Worm (Caenorhabditis elegans) whole organism, young adult: ENCODE measurements around the gene T28C12.1.

Experiments
- F23B12.7 ChIP-seq: sonication (generic microtip); optimal IDR thresholded peaks from 2 replicates; lab custom pipeline; 2017; ENCODE audit warnings: missing genetic modification characterization, mild to moderate bottlenecking, missing compliant biosample characterization, antibody characterized with exemption, moderate library complexity; ENCODE audit not compliant: insufficient read depth
- K11D2.4 ChIP-seq: fragments of 200-800 bp; sonication (Bioruptor generic); IDR thresholded peaks from 2 replicates; pipeline ENCODE4 v1.3.6; 2022; ENCODE audit warnings: missing genetic modification reagents, missing genetic modification characterization, missing compliant biosample characterization
- K12H6.12 ChIP-seq: fragments of 200-800 bp; sonication (Bioruptor generic); optimal IDR thresholded peaks from 2 replicates; lab custom pipeline; 2018; ENCODE audit warnings: mild to moderate bottlenecking, missing genetic modification characterization, missing compliant biosample characterization
- Y67H2A.10 ChIP-seq: fragments of 200-800 bp; sonication (Bioruptor generic); conservative IDR thresholded peaks from 2 replicates; pipeline ENCODE4 v1.3.6; 2022; ENCODE audit warnings: missing genetic modification reagents, missing genetic modification characterization, missing compliant biosample characterization
- akir-1 ChIP-seq: fragments of 200-800 bp; sonication (Bioruptor generic); optimal IDR thresholded peaks from 2 replicates; lab custom pipeline; 2018; ENCODE audit warnings: mild to moderate bottlenecking, missing genetic modification characterization, moderate library complexity, missing compliant biosample characterization
- aptf-3 ChIP-seq: fragments of 200-800 bp; sonication (Bioruptor generic); IDR thresholded peaks from 2 replicates; pipeline ENCODE4 v1.3.6; 2022; ENCODE audit warnings: missing genetic modification characterization, missing compliant biosample characterization
- atf-7 ChIP-seq: sonication (generic microtip); optimal IDR thresholded peaks from 2 replicates; lab custom pipeline; 2017; ENCODE audit warnings: mild to moderate bottlenecking, missing genetic modification characterization, missing compliant biosample characterization
- bed-1 ChIP-seq: fragments of 200-800 bp; sonication (Bioruptor generic); IDR thresholded peaks from 2 replicates; pipeline ENCODE4 v1.3.6; 2022; ENCODE audit warnings: missing genetic modification reagents, missing genetic modification characterization, missing compliant biosample characterization
- cebp-1 ChIP-seq, 2 experiments: fragments of 200-800 bp in 1 of 2; sonication (Bioruptor generic) in 1 of 2; sonication (generic microtip) in 1 of 2; IDR thresholded peaks in 1 of 2; optimal IDR thresholded peaks in 1 of 2; 2 replicates each; pipeline versions ENCODE4 v1.3.6 to Lab custom; 2017 to 2022; ENCODE audit warnings: missing compliant biosample characterization in 2 of 2, missing genetic modification characterization in 2 of 2, mild to moderate bottlenecking in 1 of 2, missing genetic modification reagents in 1 of 2, moderate library complexity in 1 of 2
- ceh-27 ChIP-seq: fragments of 200-800 bp; sonication (Bioruptor generic); optimal IDR thresholded peaks from 2 replicates; lab custom pipeline; 2018; ENCODE audit warnings: mild to moderate bottlenecking, missing genetic modification characterization, moderate library complexity, missing compliant biosample characterization
- dox-1 ChIP-seq: fragments of 200-800 bp; sonication (Bioruptor generic); IDR thresholded peaks from 2 replicates; pipeline ENCODE4 v1.3.6; 2022; ENCODE audit warnings: missing genetic modification reagents, missing genetic modification characterization, missing compliant biosample characterization
- gei-17 ChIP-seq: fragments of 200-800 bp; sonication (Bioruptor generic); optimal IDR thresholded peaks from 2 replicates; lab custom pipeline; 2018; ENCODE audit warnings: mild to moderate bottlenecking, missing genetic modification characterization, missing compliant biosample characterization
- hmg-1.2 ChIP-seq: fragments of 200-800 bp; sonication (Bioruptor generic); IDR thresholded peaks from 2 replicates; pipeline ENCODE4 v1.3.6; 2022; ENCODE audit warnings: missing genetic modification reagents, missing genetic modification characterization, missing compliant biosample characterization
- hsf-1 ChIP-seq: fragments of 200-800 bp; sonication (Bioruptor generic); IDR thresholded peaks from 2 replicates; pipeline ENCODE4 v1.3.6; 2022; ENCODE audit warnings: missing genetic modification reagents, missing genetic modification characterization, missing compliant biosample characterization
- lag-1 ChIP-seq: fragments of 200-800 bp; sonication (Bioruptor generic); IDR thresholded peaks from 2 replicates; pipeline ENCODE4 v1.3.6; 2022; ENCODE audit warnings: missing genetic modification reagents, missing genetic modification characterization, missing compliant biosample characterization
- let-526 ChIP-seq: fragments of 200-800 bp; sonication (Bioruptor generic); IDR thresholded peaks from 2 replicates; pipeline ENCODE4 v1.3.6; 2022; ENCODE audit warnings: missing genetic modification reagents, missing genetic modification characterization, missing compliant biosample characterization
- let-607 ChIP-seq, 2 experiments: fragments of 200-800 bp in 1 of 2; sonication (Bioruptor generic) in 1 of 2; sonication (generic microtip) in 1 of 2; optimal IDR thresholded peaks; 2 replicates each; lab custom pipeline; 2016 to 2018; ENCODE audit warnings: mild to moderate bottlenecking in 2 of 2, missing compliant biosample characterization in 2 of 2, missing genetic modification characterization in 2 of 2, moderate library complexity in 2 of 2, missing genotype in 1 of 2
- lir-1 ChIP-seq: fragments of 200-800 bp; sonication (Bioruptor generic); conservative IDR thresholded peaks from 2 replicates; pipeline ENCODE4 v1.3.6; 2022; ENCODE audit warnings: missing genetic modification reagents, missing genetic modification characterization, missing compliant biosample characterization
- lsy-27 ChIP-seq: sonication (generic microtip); optimal IDR thresholded peaks from 2 replicates; lab custom pipeline; 2017; ENCODE audit warnings: missing genetic modification characterization, mild to moderate bottlenecking, missing compliant biosample characterization, antibody characterized with exemption, missing genotype, borderline replicate concordance; ENCODE audit not compliant: insufficient read depth
- madf-6 ChIP-seq: fragments of 200-800 bp; sonication (Bioruptor generic); IDR thresholded peaks from 2 replicates; pipeline ENCODE4 v1.3.6; 2022; ENCODE audit warnings: missing genetic modification reagents, missing genetic modification characterization, missing compliant biosample characterization
- mcd-1 ChIP-seq: fragments of 200-800 bp; sonication (Bioruptor generic); IDR thresholded peaks from 2 replicates; pipeline ENCODE4 v1.3.6; 2022; ENCODE audit warnings: missing genetic modification reagents, missing genetic modification characterization, missing compliant biosample characterization
- mel-28 ChIP-seq: sonication (generic microtip); optimal IDR thresholded peaks from 2 replicates; lab custom pipeline; 2016; ENCODE audit warnings: borderline replicate concordance, mild to moderate bottlenecking, missing genetic modification characterization, missing compliant biosample characterization
- nhr-120 ChIP-seq: fragments of 200-800 bp; sonication (Bioruptor generic); IDR thresholded peaks from 2 replicates; pipeline ENCODE4 v1.3.6; 2022; ENCODE audit warnings: missing genetic modification characterization, missing compliant biosample characterization
- repo-1 ChIP-seq: sonication (generic microtip); optimal IDR thresholded peaks from 2 replicates; lab custom pipeline; 2017; ENCODE audit warnings: mild to moderate bottlenecking, missing genetic modification characterization, missing compliant biosample characterization
- sdz-38 ChIP-seq: sonication (generic microtip); optimal IDR thresholded peaks from 2 replicates; lab custom pipeline; 2016; ENCODE audit warnings: missing genotype, missing genetic modification characterization, missing compliant biosample characterization
- snpc-1.1 ChIP-seq: sonication (generic microtip); optimal IDR thresholded peaks from 2 replicates; lab custom pipeline; 2017; ENCODE audit warnings: missing genetic modification characterization, mild to moderate bottlenecking, missing compliant biosample characterization, antibody characterized with exemption, moderate library complexity, missing genotype, missing genetic modification reagents; ENCODE audit not compliant: insufficient read depth
- sptf-2 ChIP-seq: fragments of 200-800 bp; sonication (Bioruptor generic); optimal IDR thresholded peaks from 2 replicates; lab custom pipeline; 2018; ENCODE audit warnings: mild to moderate bottlenecking, missing genetic modification characterization, missing compliant biosample characterization
- tbx-9 ChIP-seq: sonication (generic microtip); optimal IDR thresholded peaks from 2 replicates; lab custom pipeline; 2016; ENCODE audit warnings: borderline replicate concordance, missing genetic modification characterization, inconsistent platforms, missing compliant biosample characterization
- zfh-2 ChIP-seq: fragments of 200-800 bp; sonication (Bioruptor generic); conservative IDR thresholded peaks from 2 replicates; pipeline ENCODE4 v1.3.6; 2022; ENCODE audit warnings: missing genetic modification reagents, missing genetic modification characterization, missing compliant biosample characterization
- zim-3 ChIP-seq: sonication (generic microtip); optimal IDR thresholded peaks from 2 replicates; lab custom pipeline; 2017; ENCODE audit warnings: mild to moderate bottlenecking, missing genetic modification characterization, moderate library complexity, missing compliant biosample characterization
- ztf-28 ChIP-seq: fragments of 200-800 bp; sonication (Bioruptor generic); IDR thresholded peaks from 2 replicates; pipeline ENCODE4 v1.3.6; 2022; ENCODE audit warnings: missing genetic modification reagents, missing genetic modification characterization, missing compliant biosample characterization

Gene T28C12.1

ce11 chrV:6335226-6335625 lies 3.5 kb downstream of the T28C12.1 start (continued):
- peak; percentile 16 to 34 for TF ChIP-seq let-607 (tag; optimal IDR thresholded peaks at IDR 0.05; lab: Kevin White, UChicago)
- TF ChIP-seq gei-17 (GFP tag; lab: Kevin White, UChicago) = no peak
- no peak for TF ChIP-seq Y67H2A.10 (GFP tag; lab: Robert Waterston, UW)
- TF ChIP-seq atf-7 (tag; lab: Kevin White, UChicago) = peak; percentile 17
- peak; percentile 74; the same call in 1 of the 2 replicates for TF ChIP-seq aptf-3 (GFP tag; lab: Robert Waterston, UW)
- no peak for TF ChIP-seq snpc-1.1 (tag; lab: Kevin White, UChicago)

- no peak for TF ChIP-seq lsy-27 (tag; lab: Kevin White, UChicago)
- peak; percentile 93 for TF ChIP-seq hmg-1.2
These were observed 4.4 kb downstream of the T28C12.1 start, which contains the start of gene T28C12.6 for ce11 chrV:6336108-6336507. TSS of gene T28C12.6 (minus strand) at chrV:6336119.

- TF ChIP-seq K12H6.12 (tag; lab: Kevin White, UChicago) (peak; percentile 41), zim-3 (tag; lab: Kevin White, UChicago) (no peak), lsy-27 (tag; lab: Kevin White, UChicago) (no peak), repo-1 (tag; lab: Kevin White, UChicago) (no peak), dox-1 (GFP tag; lab: Robert Waterston, UW) (0 out of 2 replicates have a peak, but pooled peaks have one; percentile 10), nhr-120 (no peak), zfh-2 (GFP tag; lab: Robert Waterston, UW) (peak; percentile 46; the same call in 1 of the 2 replicates), sptf-2 (GFP tag; lab: Kevin White, UChicago) (no peak), Y67H2A.10 (GFP tag; lab: Robert Waterston, UW) (no peak), ceh-27 (GFP tag; lab: Kevin White, UChicago) (peak; percentile 63), mcd-1 (GFP tag; lab: Robert Waterston, UW) (0 out of 2 replicates have a peak, but pooled peaks have one; percentile 19), hsf-1 (GFP tag; lab: Robert Waterston, UW) (no peak), tbx-9 (no peak), let-526 (no peak), F23B12.7 (tag; lab: Kevin White, UChicago) (no peak), bed-1 (GFP tag; lab: Robert Waterston, UW) (no peak), K11D2.4 (GFP tag; lab: Robert Waterston, UW) (0 out of 2 replicates have a peak, but pooled peaks have one; percentile 47), madf-6 (no peak), lir-1 (GFP tag; lab: Robert Waterston, UW) (no peak), aptf-3 (GFP tag; lab: Robert Waterston, UW) (0 out of 2 replicates have a peak, but pooled peaks have one; percentile 38), lag-1 (GFP tag; lab: Robert Waterston, UW) (no peak)
- TF ChIP-seq, all 124 proteins: peak for 7
These were observed 9.5 kb downstream of the T28C12.1 start for ce11 chrV:6341078-6341638.

- TF ChIP-seq zfh-2 (GFP tag; lab: Robert Waterston, UW) (peak; percentile 61), mel-28 (no peak), akir-1 (GFP tag; lab: Kevin White, UChicago) (no peak), cebp-1 (GFP tag; IDR thresholded peaks at IDR 0.05; lab: Robert Waterston, UW) (no peak), cebp-1 (tag; optimal IDR thresholded peaks at IDR 0.05; lab: Kevin White, UChicago) (peak; percentile 7), sdz-38 (no peak), ztf-28 (0 out of 2 replicates have a peak, but pooled peaks have one; percentile 13), K12H6.12 (tag; lab: Kevin White, UChicago) (peak; percentile 62), sptf-2 (GFP tag; lab: Kevin White, UChicago) (no peak)
These were observed 10.8 kb downstream of the T28C12.1 start for ce11 chrV:6342502-6342901.
